Worm (Caenorhabditis elegans) whole organism, young adult: ENCODE measurements around the gene T03F7.5.

Experiments
- C06A6.2 ChIP-seq: fragments of 200-800 bp; sonication (Bioruptor generic); conservative IDR thresholded peaks from 2 replicates; pipeline ENCODE4 v1.3.6; 2022; ENCODE audit warnings: missing genetic modification characterization, missing compliant biosample characterization
- Y53F4B.3 ChIP-seq: fragments of 200-800 bp; sonication (Bioruptor generic); IDR thresholded peaks from 2 replicates; pipeline ENCODE4 v1.3.6; 2022; ENCODE audit warnings: missing genetic modification reagents, missing genetic modification characterization, missing compliant biosample characterization
- athp-1 ChIP-seq: sonication (generic microtip); optimal IDR thresholded peaks from 2 replicates; lab custom pipeline; 2017; ENCODE audit warnings: mild to moderate bottlenecking, missing genetic modification characterization, missing compliant biosample characterization
- gei-17 ChIP-seq: fragments of 200-800 bp; sonication (Bioruptor generic); optimal IDR thresholded peaks from 2 replicates; lab custom pipeline; 2018; ENCODE audit warnings: mild to moderate bottlenecking, missing genetic modification characterization, missing compliant biosample characterization
- lin-35 ChIP-seq, 3 experiments: fragments of 150-350 bp in 2 of 3; sonication (generic microtip) in 1 of 3; optimal IDR thresholded peaks; 2 replicates each; lab custom pipeline; 2014 to 2018; ENCODE audit warnings: missing biosample characterization in 3 of 3, missing genetic modification characterization in 3 of 3, missing genetic modification reagents in 3 of 3
- lin-54 ChIP-seq: fragments of 200-800 bp; sonication (Bioruptor generic); optimal IDR thresholded peaks from 2 replicates; lab custom pipeline; 2018; ENCODE audit warnings: mild to moderate bottlenecking, missing genetic modification characterization, missing compliant biosample characterization
- lsy-27 ChIP-seq: sonication (generic microtip); optimal IDR thresholded peaks from 2 replicates; lab custom pipeline; 2017; ENCODE audit warnings: missing genetic modification characterization, mild to moderate bottlenecking, missing compliant biosample characterization, antibody characterized with exemption, missing genotype, borderline replicate concordance; ENCODE audit not compliant: insufficient read depth
- mxl-1 ChIP-seq: sonication (generic microtip); optimal IDR thresholded peaks from 2 replicates; lab custom pipeline; 2016; ENCODE audit warnings: missing genetic modification characterization, missing compliant biosample characterization
- nhr-179 ChIP-seq: sonication (generic microtip); optimal IDR thresholded peaks from 2 replicates; lab custom pipeline; 2016; ENCODE audit warnings: mild to moderate bottlenecking, missing genetic modification characterization, missing compliant biosample characterization
- pha-4 ChIP-seq: fragments of 150-350 bp; sonication (generic microtip); optimal IDR thresholded peaks from 2 replicates; lab custom pipeline; 2014; ENCODE audit warnings: missing biosample characterization, missing genetic modification reagents, missing genetic modification characterization
- rcor-1 ChIP-seq: fragments of 200-800 bp; sonication (Bioruptor generic); IDR thresholded peaks from 2 replicates; pipeline ENCODE4 v1.3.6; 2022; ENCODE audit warnings: missing genetic modification reagents, missing genetic modification characterization, missing compliant biosample characterization
- sea-2 ChIP-seq: fragments of 200-800 bp; sonication (Bioruptor generic); IDR thresholded peaks from 2 replicates; pipeline ENCODE4 v1.3.6; 2022; ENCODE audit warnings: missing genetic modification characterization, missing compliant biosample characterization
- unc-62 ChIP-seq: fragments of 150-350 bp; optimal IDR thresholded peaks from 2 replicates; lab custom pipeline; 2014; ENCODE audit warnings: missing biosample characterization, missing genetic modification reagents, missing genetic modification characterization
- ztf-26 ChIP-seq: sonication (generic microtip); optimal IDR thresholded peaks from 2 replicates; lab custom pipeline; 2017; ENCODE audit warnings: missing genetic modification characterization, missing compliant biosample characterization

ce11 chrV:11316801-11317200 is 18.3 kb upstream of the T03F7.5 start, which contains the start of gene cutl-18:
- no peak for TF ChIP-seq sea-2 (GFP tag; lab: Robert Waterston, UW)
- TF ChIP-seq gei-17 (GFP tag; lab: Kevin White, UChicago) = no peak
- TF ChIP-seq mxl-1 (tag; lab: Kevin White, UChicago) = no peak
- no peak for TF ChIP-seq pha-4 (tag; lab: Kevin White, UChicago)
- TF ChIP-seq nhr-179 = no peak
- TF ChIP-seq lin-54 = no peak
- TF ChIP-seq lsy-27 (tag; lab: Kevin White, UChicago) = no peak
- no peak for TF ChIP-seq unc-62 (GFP tag; lab: Kevin White, UChicago)
- no peak for TF ChIP-seq Y53F4B.3 (GFP tag; lab: Robert Waterston, UW)
- TF ChIP-seq lin-35 (GFP tag; optimal IDR thresholded peaks at IDR 0.05; lab: Kevin White, UChicago) = no peak
- TF ChIP-seq athp-1 (tag; lab: Kevin White, UChicago) = no peak
- TF ChIP-seq ztf-26 (tag; lab: Kevin White, UChicago) = no peak
- TF ChIP-seq rcor-1 (GFP tag; lab: Robert Waterston, UW) = no peak
- TF ChIP-seq C06A6.2 (GFP tag; lab: Robert Waterston, UW) = no peak
